Fruit fly (Drosophila melanogaster) whole organism, embryonic: ENCODE results near the gene CG10793.

Experiments
- CG10147 ChIP-seq: fragments of 200-800 bp; sonication (Bioruptor generic); optimal IDR thresholded peaks from 2 replicates; lab custom pipeline; 2019; ENCODE audit warnings: missing biosample characterization, mild to moderate bottlenecking, missing genetic modification characterization, moderate library complexity
- CG1024 ChIP-seq: fragments of 200-800 bp; sonication (Bioruptor generic); IDR thresholded peaks from 2 replicates; pipeline ENCODE4 v1.3.6; 2022; ENCODE audit warnings: missing biosample characterization, missing genetic modification characterization
- CG10267 ChIP-seq: fragments of 200-800 bp; sonication (Bioruptor generic); optimal IDR thresholded peaks from 2 replicates; lab custom pipeline; 2018; ENCODE audit warnings: missing biosample characterization, mild to moderate bottlenecking, missing genetic modification characterization, moderate library complexity
- CG14667 ChIP-seq: fragments of 200-800 bp; sonication (Bioruptor generic); IDR thresholded peaks from 2 replicates; pipeline ENCODE4 v1.3.6; 2022; ENCODE audit warnings: missing biosample characterization, missing genetic modification characterization
- CG14710 ChIP-seq: fragments of 200-800 bp; sonication (Bioruptor generic); optimal IDR thresholded peaks from 3 replicates; lab custom pipeline; 2019; ENCODE audit warnings: missing biosample characterization, mild to moderate bottlenecking, missing genetic modification characterization, moderate library complexity
- CG14860 ChIP-seq: fragments of 200-800 bp; sonication (Bioruptor generic); IDR thresholded peaks from 3 replicates; pipeline ENCODE4 v1.3.6; 2022; ENCODE audit warnings: missing biosample characterization, missing genetic modification characterization; ENCODE audit not compliant: partially characterized antibody
- CG16863 ChIP-seq: fragments of 200-800 bp; sonication (Bioruptor generic); optimal IDR thresholded peaks from 3 replicates; lab custom pipeline; 2016; ENCODE audit warnings: missing biosample characterization, missing genetic modification characterization
- CG30403 ChIP-seq: fragments of 200-800 bp; sonication (Bioruptor generic); optimal IDR thresholded peaks from 3 replicates; lab custom pipeline; 2016; ENCODE audit warnings: missing biosample characterization, missing genetic modification characterization
- CG3065 ChIP-seq: fragments of 200-800 bp; sonication (Bioruptor generic); optimal IDR thresholded peaks from 2 replicates; lab custom pipeline; 2016; ENCODE audit warnings: missing biosample characterization, missing genetic modification characterization
- CG34422 ChIP-seq: fragments of 200-800 bp; sonication (Bioruptor generic); IDR thresholded peaks from 3 replicates; pipeline ENCODE4 v1.3.6; 2022; ENCODE audit warnings: missing biosample characterization, missing genetic modification characterization
- CG42726 ChIP-seq: fragments of 200-800 bp; sonication (Bioruptor generic); IDR thresholded peaks from 2 replicates; pipeline ENCODE4 v1.3.6; 2022; ENCODE audit warnings: missing biosample characterization, missing genetic modification characterization; ENCODE audit not compliant: partially characterized antibody
- CG5180 ChIP-seq: fragments of 200-800 bp; sonication (Bioruptor generic); optimal IDR thresholded peaks from 3 replicates; lab custom pipeline; 2017; ENCODE audit warnings: missing biosample characterization, missing genetic modification characterization, mild to moderate bottlenecking, moderate library complexity, missing genetic modification reagents
- CG6254 ChIP-seq: fragments of 200-800 bp; sonication (Bioruptor generic); optimal IDR thresholded peaks from 3 replicates; lab custom pipeline; 2017; ENCODE audit warnings: mild to moderate bottlenecking, missing biosample characterization, missing genetic modification reagents, missing genetic modification characterization
- CG7745 ChIP-seq: fragments of 200-800 bp; sonication (Bioruptor generic); optimal IDR thresholded peaks from 2 replicates; lab custom pipeline; 2018; ENCODE audit warnings: missing biosample characterization, mild to moderate bottlenecking, missing genetic modification characterization, moderate library complexity
- CG7839 ChIP-seq: fragments of 200-800 bp; sonication (Bioruptor generic); optimal IDR thresholded peaks from 3 replicates; lab custom pipeline; 2018; ENCODE audit warnings: missing biosample characterization, mild to moderate bottlenecking, missing genetic modification characterization, moderate library complexity
- CG9609 ChIP-seq: fragments of 200-800 bp; sonication (Bioruptor generic); optimal IDR thresholded peaks from 3 replicates; lab custom pipeline; 2016; ENCODE audit warnings: missing biosample characterization, missing genetic modification characterization
- Camta ChIP-seq: fragments of 200-800 bp; sonication (Bioruptor generic); optimal IDR thresholded peaks from 2 replicates; lab custom pipeline; 2016; ENCODE audit warnings: missing biosample characterization, missing genetic modification characterization
- Dfd ChIP-seq, 2 experiments: fragments of >200 bp; optimal IDR thresholded peaks; 2 replicates each; lab custom pipeline; 2017; ENCODE audit warnings: missing biosample characterization in 2 of 2, missing genetic modification characterization in 2 of 2
- Dip2 ChIP-seq: fragments of 200-800 bp; sonication (Bioruptor generic); IDR thresholded peaks from 2 replicates; pipeline ENCODE4 v1.3.6; 2022; ENCODE audit warnings: missing biosample characterization, missing genetic modification characterization
- Fer3 ChIP-seq: fragments of 200-800 bp; sonication (Bioruptor generic); optimal IDR thresholded peaks from 2 replicates; lab custom pipeline; 2018; ENCODE audit warnings: missing biosample characterization, mild to moderate bottlenecking, missing genetic modification characterization, moderate library complexity
- Hey ChIP-seq: fragments of 200-800 bp; sonication (Bioruptor generic); optimal IDR thresholded peaks from 3 replicates; lab custom pipeline; 2018; ENCODE audit warnings: missing biosample characterization, mild to moderate bottlenecking, missing genetic modification characterization
- Hr78 ChIP-seq, 2 experiments: fragments of 200-800 bp in 1 of 2; fragments of >200 bp in 1 of 2; sonication (Bioruptor generic) in 1 of 2; optimal IDR thresholded peaks; 2 replicates each; lab custom pipeline; 2017 to 2019; ENCODE audit warnings: missing biosample characterization in 2 of 2, missing genetic modification characterization in 2 of 2, mild to moderate bottlenecking in 1 of 2, moderate library complexity in 1 of 2
- Lhr ChIP-seq: fragments of 200-800 bp; sonication (Bioruptor generic); optimal IDR thresholded peaks from 3 replicates; lab custom pipeline; 2017; ENCODE audit warnings: mild to moderate bottlenecking, missing biosample characterization, missing genetic modification reagents, missing genetic modification characterization
- Lpt ChIP-seq: fragments of >200 bp; optimal IDR thresholded peaks from 2 replicates; lab custom pipeline; 2018; ENCODE audit warnings: missing biosample characterization, missing genetic modification characterization
- Med ChIP-seq: fragments of 200-800 bp; sonication (Bioruptor generic); peaks from one replicate; lab custom pipeline; 2016; ENCODE audit warnings: missing biosample characterization, missing genetic modification characterization, mild to moderate bottlenecking, inconsistent platforms, moderate library complexity
- PHDP ChIP-seq: fragments of 200-800 bp; sonication (Bioruptor generic); optimal IDR thresholded peaks from 3 replicates; lab custom pipeline; 2018; ENCODE audit warnings: missing biosample characterization, mild to moderate bottlenecking, missing genetic modification characterization, moderate library complexity
- Sry-δ ChIP-seq: fragments of 200-800 bp; sonication (Bioruptor generic); optimal IDR thresholded peaks from 2 replicates; lab custom pipeline; 2016; ENCODE audit warnings: missing biosample characterization, missing genetic modification characterization
- Tbp ChIP-seq: fragments of >200 bp; optimal IDR thresholded peaks from 2 replicates; lab custom pipeline; 2018; ENCODE audit warnings: missing biosample characterization, missing genetic modification characterization
- ash1 ChIP-seq: fragments of 200-800 bp; sonication (Bioruptor generic); optimal IDR thresholded peaks from 2 replicates; lab custom pipeline; 2018; ENCODE audit warnings: missing biosample characterization, mild to moderate bottlenecking, missing genetic modification characterization
- az2 ChIP-seq: fragments of 200-800 bp; sonication (Bioruptor generic); optimal IDR thresholded peaks from 3 replicates; lab custom pipeline; 2016; ENCODE audit warnings: missing biosample characterization, missing genetic modification characterization
- bab2 ChIP-seq: fragments of 200-800 bp; sonication (Bioruptor generic); optimal IDR thresholded peaks from 2 replicates; lab custom pipeline; 2016; ENCODE audit warnings: missing biosample characterization, missing genetic modification characterization
- bbx ChIP-seq: fragments of 200-800 bp; sonication (Bioruptor generic); IDR thresholded peaks from 2 replicates; pipeline ENCODE4 v1.3.6; 2022; ENCODE audit warnings: missing biosample characterization, missing genetic modification characterization; ENCODE audit not compliant: partially characterized antibody
- bcd ChIP-seq: fragments of 200-800 bp; sonication (Bioruptor generic); optimal IDR thresholded peaks from 2 replicates; lab custom pipeline; 2017; ENCODE audit warnings: missing biosample characterization, mild to moderate bottlenecking, missing genetic modification characterization
- bigmax ChIP-seq: fragments of 200-800 bp; sonication (Bioruptor generic); optimal IDR thresholded peaks from 2 replicates; lab custom pipeline; 2018; ENCODE audit warnings: missing biosample characterization, mild to moderate bottlenecking, missing genetic modification characterization
- crc ChIP-seq: fragments of 200-800 bp; sonication (Bioruptor generic); optimal IDR thresholded peaks from 2 replicates; lab custom pipeline; 2016; ENCODE audit warnings: missing biosample characterization, missing genetic modification characterization
- en ChIP-seq: fragments of 200-800 bp; sonication (Bioruptor generic); optimal IDR thresholded peaks from 2 replicates; lab custom pipeline; 2016; ENCODE audit warnings: missing biosample characterization, missing genetic modification characterization
- fru ChIP-seq: fragments of >200 bp; optimal IDR thresholded peaks from 2 replicates; lab custom pipeline; 2017
- klu ChIP-seq: fragments of 200-800 bp; sonication (Bioruptor generic); IDR thresholded peaks from 2 replicates; pipeline ENCODE4 v1.3.6; 2022; ENCODE audit warnings: missing biosample characterization, missing genetic modification characterization
- lbe ChIP-seq: fragments of 200-800 bp; sonication (Bioruptor generic); optimal IDR thresholded peaks from 2 replicates; lab custom pipeline; 2016; ENCODE audit warnings: missing biosample characterization, mild to moderate bottlenecking, missing genetic modification characterization
- luna ChIP-seq: fragments of 200-800 bp; sonication (Bioruptor generic); optimal IDR thresholded peaks from 2 replicates; lab custom pipeline; 2016; ENCODE audit warnings: missing biosample characterization, missing genetic modification characterization
- nerfin-2 ChIP-seq: fragments of 200-800 bp; sonication (Bioruptor generic); IDR thresholded peaks from 2 replicates; pipeline ENCODE4 v1.3.6; 2022; ENCODE audit warnings: missing biosample characterization, missing genetic modification characterization; ENCODE audit not compliant: partially characterized antibody
- pan ChIP-seq, 4 experiments: fragments of >200 bp in 3 of 4; fragments of 200-800 bp in 1 of 4; sonication (Bioruptor generic) in 1 of 4; optimal IDR thresholded peaks in 3 of 4; IDR thresholded peaks in 1 of 4; 2 replicates each; pipeline versions ENCODE4 v1.3.6 to Lab custom; 2017 to 2022; ENCODE audit warnings: missing biosample characterization in 2 of 4, missing genetic modification characterization in 2 of 4, mixed read lengths in 1 of 4
- pho ChIP-seq: fragments of 200-800 bp; sonication (Bioruptor generic); optimal IDR thresholded peaks from 2 replicates; lab custom pipeline; 2016; ENCODE audit warnings: missing biosample characterization, missing genetic modification characterization
- run ChIP-seq: fragments of 200-800 bp; sonication (Bioruptor generic); optimal IDR thresholded peaks from 3 replicates; lab custom pipeline; 2018; ENCODE audit warnings: missing biosample characterization, mild to moderate bottlenecking, missing genetic modification characterization
- sd ChIP-seq: fragments of 200-800 bp; sonication (Bioruptor generic); optimal IDR thresholded peaks from 3 replicates; lab custom pipeline; 2018; ENCODE audit warnings: missing biosample characterization, mild to moderate bottlenecking, missing genetic modification characterization, moderate library complexity
- sim ChIP-seq: fragments of 200-800 bp; sonication (Bioruptor generic); IDR thresholded peaks from 2 replicates; pipeline ENCODE4 v1.3.6; 2022; ENCODE audit warnings: missing biosample characterization, missing genetic modification characterization
- so ChIP-seq: fragments of 200-800 bp; sonication (Bioruptor generic); IDR thresholded peaks from 3 replicates; pipeline ENCODE4 v1.3.6; 2022; ENCODE audit warnings: missing biosample characterization, missing genetic modification characterization
- wek ChIP-seq: fragments of 200-800 bp; sonication (Bioruptor generic); optimal IDR thresholded peaks from 3 replicates; lab custom pipeline; 2018; ENCODE audit warnings: missing biosample characterization, mild to moderate bottlenecking, missing genetic modification characterization, moderate library complexity
- zen2 ChIP-seq: fragments of 200-800 bp; sonication (Bioruptor generic); IDR thresholded peaks from 3 replicates; pipeline ENCODE4 v1.3.6; 2022; ENCODE audit warnings: missing biosample characterization, missing genetic modification characterization; ENCODE audit not compliant: partially characterized antibody

The CG10793 gene

dm6 chrX:3294816-3295466 lies 21.3 kb downstream of the CG10793 start (continued):
- TF ChIP-seq run (tag; lab: Kevin White, UChicago) (peak; percentile 88), sd (tag; lab: Kevin White, UChicago) (peak; percentile 87), nerfin-2 (GFP tag; lab: Robert Waterston, UW) (no peak), CG30403 (GFP tag; lab: Kevin White, UChicago) (peak; percentile 98), ash1 (GFP tag; lab: Kevin White, UChicago) (peak; percentile 84), Lhr (GFP tag; lab: Kevin White, UChicago) (peak; percentile 83), CG6254 (GFP tag; lab: Kevin White, UChicago) (peak; percentile 91), CG10147 (GFP tag; lab: Kevin White, UChicago) (peak; percentile 95), klu (peak; percentile 96), Camta (peak; percentile 98), Fer3 (tag; lab: Kevin White, UChicago) (peak; percentile 97), so (GFP tag; lab: Robert Waterston, UW) (peak; percentile 95), CG16863 (GFP tag; lab: Kevin White, UChicago) (peak; percentile 98), Lpt (GFP tag; lab: Kevin White, UChicago) (no peak), CG3065 (GFP tag; lab: Kevin White, UChicago) (peak; percentile 95), Med (GFP tag; lab: Kevin White, UChicago) (peak; percentile 100), Dip2 (GFP tag; lab: Robert Waterston, UW) (peak; percentile 68; the same call in 1 of the 2 replicates), en (GFP tag; lab: Kevin White, UChicago) (peak; percentile 94), Tbp (GFP tag; lab: Kevin White, UChicago) (no peak), Hey (tag; lab: Kevin White, UChicago) (peak; percentile 85), crc (GFP tag; lab: Kevin White, UChicago) (peak; percentile 98), CG34422 (GFP tag; lab: Robert Waterston, UW) (peak; percentile 98), CG1024 (peak; percentile 93), fru (lab: Kevin White, UChicago) (no peak), CG14667 (GFP tag; lab: Robert Waterston, UW) (peak; percentile 95), CG9609 (GFP tag; lab: Kevin White, UChicago) (peak; percentile 98), az2 (peak; percentile 97), lbe (peak; percentile 59), CG42726 (GFP tag; lab: Robert Waterston, UW) (no peak), CG7839 (tag; lab: Kevin White, UChicago) (peak; percentile 98), wek (GFP tag; lab: Kevin White, UChicago) (peak; percentile 85), PHDP (peak; percentile 97), bbx (no peak), zen2 (no peak), CG14860 (GFP tag; lab: Robert Waterston, UW) (no peak), Hr78 (GFP tag; optimal IDR thresholded peaks at IDR 0.05; lab: Kevin White, UChicago) (peak in 1 of 2 experiments; percentile 74), Dfd (GFP tag; optimal IDR thresholded peaks at IDR 0.05; lab: Kevin White, UChicago) (no peak), CG14710 (tag; lab: Kevin White, UChicago) (peak; percentile 88), bab2 (GFP tag; lab: Kevin White, UChicago) (peak; percentile 98), Sry-δ (peak; percentile 77), bcd (peak; percentile 98), CG10267 (tag; lab: Kevin White, UChicago) (peak; percentile 88), bigmax (GFP tag; lab: Kevin White, UChicago) (peak; percentile 54), CG5180 (GFP tag; lab: Kevin White, UChicago) (peak; percentile 85), pan (optimal IDR thresholded peaks at IDR 0.05; lab: Kevin White, UChicago) (no peak), pan (GFP tag; optimal IDR thresholded peaks at IDR 0.05 in 1 of 2, IDR thresholded peaks at IDR 0.05 in 1 of 2) (peak in 1 of 2 experiments; percentile 97), CG7745 (tag; lab: Kevin White, UChicago) (no peak), sim (GFP tag; lab: Robert Waterston, UW) (peak; percentile 94), luna (GFP tag; lab: Kevin White, UChicago) (peak; percentile 96), pho (GFP tag; lab: Kevin White, UChicago) (peak; percentile 98)
